Fruit fly (Drosophila melanogaster): ENCODE data around the gene CG45089.

The CG45089 gene

dm6 chrX:7901153-7902038 lies 7.8 kb upstream of the CG45089 start, which contains the start of the genes RpS6 and bys (continued):
- peak; percentile 67 for TF ChIP-seq CG3281 (GFP tag; optimal IDR thresholded peaks at IDR 0.05)
- peak; percentile 6 for TF ChIP-seq CG31365 (tag; optimal IDR thresholded peaks at IDR 0.05)
- peak; percentile 24 for TF ChIP-seq CG15269 (tag; optimal IDR thresholded peaks at IDR 0.05)
- no peak for TF ChIP-seq org-1 (GFP tag; optimal IDR thresholded peaks at IDR 0.05)
- TF ChIP-seq HLHmδ (GFP tag; optimal IDR thresholded peaks at IDR 0.05), result peak; percentile 76
- peak; percentile 46 for TF ChIP-seq CG18599 (GFP tag; optimal IDR thresholded peaks at IDR 0.05)
- TF ChIP-seq maf-S (GFP tag; optimal IDR thresholded peaks at IDR 0.05), result peak; percentile 18
- TF ChIP-seq h (optimal IDR thresholded peaks at IDR 0.05), result no peak
- TF ChIP-seq zf30C (GFP tag; optimal IDR thresholded peaks at IDR 0.05), result peak; percentile 10
- TF ChIP-seq Lpt (GFP tag; optimal IDR thresholded peaks at IDR 0.05), result no peak
- TF ChIP-seq zfh1 (GFP tag; IDR thresholded peaks at IDR 0.05), result peak; percentile 69
- peak; percentile 22 for TF ChIP-seq nerfin-1 (tag; optimal IDR thresholded peaks at IDR 0.05)
- TF ChIP-seq CG4404 (GFP tag; IDR thresholded peaks at IDR 0.05), result no peak
- TF ChIP-seq bbx (GFP tag; IDR thresholded peaks at IDR 0.05; ENCODE audit: partially characterized antibody), result peak; percentile 91
- peak; percentile 23 for TF ChIP-seq stwl (tag; optimal IDR thresholded peaks at IDR 0.05)
- TF ChIP-seq pan (optimal IDR thresholded peaks at IDR 0.05), result no peak
- TF ChIP-seq pan (GFP tag; optimal IDR thresholded peaks at IDR 0.05 in 1 of 2, IDR thresholded peaks at IDR 0.05 in 1 of 2), result peak in 1 of 2 experiments; percentile 65
- peak; percentile 16 for TF ChIP-seq CG12155 (GFP tag; optimal IDR thresholded peaks at IDR 0.05)
- peak; percentile 5; the same call in 1 of the 2 replicates for TF ChIP-seq CG6689 (GFP tag; IDR thresholded peaks at IDR 0.05)
- TF ChIP-seq CG18476 (GFP tag; optimal IDR thresholded peaks at IDR 0.05), result peak; percentile 21
- TF ChIP-seq CG12236 (GFP tag; optimal IDR thresholded peaks at IDR 0.05), result no peak
- no peak for TF ChIP-seq Myb (GFP tag; optimal IDR thresholded peaks at IDR 0.05)
- TF ChIP-seq CG2116 (GFP tag; optimal IDR thresholded peaks at IDR 0.05), result peak; percentile 91
- peak; percentile 77 for TF ChIP-seq inv (GFP tag; IDR thresholded peaks at IDR 0.05; ENCODE audit: partially characterized antibody)
- TF ChIP-seq fd64A (GFP tag; optimal IDR thresholded peaks at IDR 0.05), result peak; percentile 19
- no peak for TF ChIP-seq trh (GFP tag; optimal IDR thresholded peaks at IDR 0.05)
- no peak for TF ChIP-seq salm (tag; optimal IDR thresholded peaks at IDR 0.05)
- no peak for TF ChIP-seq jumu (GFP tag; optimal IDR thresholded peaks at IDR 0.05)
- peak; percentile 77 for TF ChIP-seq BtbVII (GFP tag; optimal IDR thresholded peaks at IDR 0.05)
- no peak for TF ChIP-seq Hr78 (GFP tag; optimal IDR thresholded peaks at IDR 0.05)
- TF ChIP-seq Bgb (GFP tag; IDR thresholded peaks at IDR 0.05; ENCODE audit: partially characterized antibody), result peak; percentile 84
- TF ChIP-seq grau (tag; optimal IDR thresholded peaks at IDR 0.05), result peak; percentile 2
- no peak for TF ChIP-seq Poxn (GFP tag; IDR thresholded peaks at IDR 0.05)
- peak; percentile 55 for TF ChIP-seq CG12071 (GFP tag; optimal IDR thresholded peaks at IDR 0.05)
- TF ChIP-seq CG10959 (GFP tag; IDR thresholded peaks at IDR 0.05), result no peak
- no peak for TF ChIP-seq oc (tag; optimal IDR thresholded peaks at IDR 0.05)
- TF ChIP-seq vnd (GFP tag; IDR thresholded peaks at IDR 0.05; ENCODE audit: partially characterized antibody), result peak; percentile 78
- no peak; the same call in 2 of the 3 replicates for TF ChIP-seq Mrtf (GFP tag; IDR thresholded peaks at IDR 0.05)
- TF ChIP-seq CG5953 (GFP tag; IDR thresholded peaks at IDR 0.05), result 0 out of 2 replicates have a peak, but pooled peaks have one; percentile 8
- no peak for TF ChIP-seq Vsx1 (GFP tag; optimal IDR thresholded peaks at IDR 0.05)
- no peak for TF ChIP-seq hkb (optimal IDR thresholded peaks at IDR 0.05)
- TF ChIP-seq hkb (GFP tag; IDR thresholded peaks at IDR 0.05), result peak; percentile 35; the same call in 1 of the 2 replicates
- TF ChIP-seq kay (GFP tag; optimal IDR thresholded peaks at IDR 0.05), result no peak
- TF ChIP-seq Xrp1 (GFP tag; IDR thresholded peaks at IDR 0.05), result no peak
- TF ChIP-seq BEAF-32 (GFP tag; optimal IDR thresholded peaks at IDR 0.05), result peak; percentile 87
- no peak for TF ChIP-seq CG18764 (GFP tag; optimal IDR thresholded peaks at IDR 0.05)
- no peak for TF ChIP-seq Hmx (GFP tag; optimal IDR thresholded peaks at IDR 0.05)
- peak; percentile 30 for TF ChIP-seq CG30020 (tag; optimal IDR thresholded peaks at IDR 0.05)
- peak in 1 of 2 experiments; percentile 8 for TF ChIP-seq chif (GFP tag; optimal IDR thresholded peaks at IDR 0.05)

All from whole organism, embryonic.